Worm (Caenorhabditis elegans): ENCODE data around the gene R05G6.1.

- TF ChIP-seq sea-2 (GFP tag; optimal IDR thresholded peaks at IDR 0.05) = no peak
- TF ChIP-seq nfya-1 (tag; optimal IDR thresholded peaks at IDR 0.05; ENCODE audit: insufficient read depth) = no peak
- TF ChIP-seq nhr-28 (tag; optimal IDR thresholded peaks at IDR 0.05) = no peak
- no peak for TF ChIP-seq tbx-2 (tag; optimal IDR thresholded peaks at IDR 0.05)
- no peak for TF ChIP-seq skn-1 (tag; optimal IDR thresholded peaks at IDR 0.05)
- no peak for TF ChIP-seq pha-4 (tag; optimal IDR thresholded peaks at IDR 0.05)
- TF ChIP-seq fkh-10 (GFP tag; optimal IDR thresholded peaks at IDR 0.05) = no peak
- TF ChIP-seq nhr-237 (tag; optimal IDR thresholded peaks at IDR 0.05) = no peak
- TF ChIP-seq snpc-4 (tag; optimal IDR thresholded peaks at IDR 0.05) = no peak
Observed at ce11 chrIV:7568593-7568992, 36.1 kb downstream of the R05G6.1 start, which contains the start of gene clec-180.
